Worm (Caenorhabditis elegans) whole organism, L4 larva: ENCODE data around the gene srlf-36.

Experiments used
- dpl-1 ChIP-seq: fragments of 150-350 bp; optimal IDR thresholded peaks from 2 replicates; lab custom pipeline; 2014; ENCODE audit warnings: missing biosample characterization, missing genetic modification reagents, missing genetic modification characterization
- lim-7 ChIP-seq: fragments of 200-800 bp; sonication (Bioruptor generic); IDR thresholded peaks from 2 replicates; pipeline ENCODE4 v1.3.6; 2022; ENCODE audit warnings: missing genetic modification characterization, missing compliant biosample characterization
- lsy-2 ChIP-seq, 2 experiments: fragments of 150-350 bp in 1 of 2; sonication (generic microtip) in 1 of 2; optimal IDR thresholded peaks; 2 replicates each; lab custom pipeline; 2014 to 2017; ENCODE audit warnings: missing biosample characterization in 2 of 2, missing genetic modification characterization in 2 of 2
- nhr-11 ChIP-seq: fragments of 150-350 bp; optimal IDR thresholded peaks from 2 replicates; lab custom pipeline; 2014; ENCODE audit warnings: missing biosample characterization, missing genetic modification characterization
- nhr-76 ChIP-seq: fragments of 150-350 bp; optimal IDR thresholded peaks from 2 replicates; lab custom pipeline; 2014; ENCODE audit warnings: missing biosample characterization, missing genetic modification characterization
- tag-97 ChIP-seq: fragments of 200-800 bp; sonication (Bioruptor generic); IDR thresholded peaks from 2 replicates; pipeline ENCODE4 v1.3.6; 2022; ENCODE audit warnings: missing genetic modification characterization, missing compliant biosample characterization

DNA sequence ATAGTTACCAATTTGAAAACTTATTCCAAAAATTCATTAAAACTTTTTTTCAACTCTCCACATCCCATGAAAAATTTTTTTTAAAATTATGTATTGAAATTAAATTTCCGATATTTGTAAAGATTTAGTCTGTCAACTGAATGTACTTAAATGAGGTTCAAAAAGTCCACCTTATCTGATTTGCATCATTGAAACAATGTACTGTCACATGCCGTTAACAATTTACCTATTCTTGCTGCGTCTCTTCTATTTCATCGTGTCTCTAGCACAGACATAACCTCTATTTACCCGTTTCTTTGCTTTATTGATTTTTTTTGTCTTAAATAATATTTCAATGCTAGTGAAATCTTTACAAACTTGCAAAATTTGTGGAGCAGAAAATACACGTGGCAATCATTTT is 646 bp upstream of the srlf-36 start, which contains the start of gene nhr-90:
- TF ChIP-seq nhr-11 (no peak), tag-97 (GFP tag; lab: Robert Waterston, UW) (no peak), lim-7 (GFP tag; lab: Robert Waterston, UW) (no peak), lsy-2 (tag; optimal IDR thresholded peaks at IDR 0.05; lab: Kevin White, UChicago) (no peak), dpl-1 (GFP tag; lab: Kevin White, UChicago) (no peak), nhr-76 (tag; lab: Kevin White, UChicago) (no peak)
